Worm (Caenorhabditis elegans) whole organism, L4 larva: Measurements from ENCODE around the gene C25F9.10.

Experiments used
- D1046.2 ChIP-seq: fragments of 200-800 bp; sonication (Bioruptor generic); IDR thresholded peaks from 2 replicates; pipeline ENCODE4 v1.3.6; 2022; ENCODE audit warnings: missing genetic modification characterization, missing compliant biosample characterization
- F26F4.8 ChIP-seq: fragments of 200-800 bp; sonication (Bioruptor generic); conservative IDR thresholded peaks from 2 replicates; pipeline ENCODE4 v1.3.6; 2022; ENCODE audit warnings: missing genetic modification characterization, missing compliant biosample characterization
- T26A8.4 ChIP-seq: fragments of 200-800 bp; sonication (Bioruptor generic); IDR thresholded peaks from 2 replicates; pipeline ENCODE4 v1.3.6; 2022; ENCODE audit warnings: missing genetic modification characterization, missing compliant biosample characterization
- Y105C5A.15 ChIP-seq: fragments of 200-800 bp; sonication (Bioruptor generic); IDR thresholded peaks from 2 replicates; pipeline ENCODE4 v1.3.6; 2022; ENCODE audit warnings: missing genetic modification characterization, missing compliant biosample characterization
- ZK546.5 ChIP-seq, 2 experiments: sonication (generic microtip); optimal IDR thresholded peaks; 2 replicates each; lab custom pipeline; 2017; ENCODE audit warnings: missing biosample characterization in 2 of 2, missing genetic modification characterization in 2 of 2
- ceh-20 ChIP-seq: fragments of 200-800 bp; sonication (Bioruptor generic); IDR thresholded peaks from 2 replicates; pipeline ENCODE4 v1.3.6; 2022; ENCODE audit warnings: missing genetic modification reagents, missing genetic modification characterization, missing compliant biosample characterization
- ceh-62 ChIP-seq: sonication (generic microtip); optimal IDR thresholded peaks from 2 replicates; lab custom pipeline; 2017; ENCODE audit warnings: missing biosample characterization, missing genetic modification characterization
- ceh-82 ChIP-seq: sonication (generic microtip); optimal IDR thresholded peaks from 2 replicates; lab custom pipeline; 2017; ENCODE audit warnings: missing biosample characterization, missing genetic modification characterization
- daf-16 ChIP-seq, 3 experiments: sonication (generic microtip); optimal IDR thresholded peaks; 2 replicates each; lab custom pipeline; 2016 to 2017; ENCODE audit warnings: missing genetic modification characterization in 3 of 3, missing genetic modification reagents in 3 of 3, mild to moderate bottlenecking in 2 of 3, missing compliant biosample characterization in 2 of 3, missing biosample characterization in 1 of 3, moderate library complexity in 1 of 3
- dmd-6 ChIP-seq: fragments of 200-800 bp; sonication (Bioruptor generic); IDR thresholded peaks from 2 replicates; pipeline ENCODE4 v1.3.6; 2022; ENCODE audit warnings: missing genetic modification reagents, missing genetic modification characterization, missing compliant biosample characterization
- duxl-1 ChIP-seq: sonication (generic microtip); optimal IDR thresholded peaks from 2 replicates; lab custom pipeline; 2016; ENCODE audit warnings: mild to moderate bottlenecking, missing genetic modification characterization, moderate library complexity, missing compliant biosample characterization; ENCODE audit not compliant: poor library complexity
- dve-1 ChIP-seq: sonication (generic microtip); optimal IDR thresholded peaks from 2 replicates; lab custom pipeline; 2017; ENCODE audit warnings: antibody characterized with exemption, mild to moderate bottlenecking, missing genetic modification characterization, missing compliant biosample characterization; ENCODE audit not compliant: insufficient read depth
- egl-43 ChIP-seq: fragments of 200-800 bp; sonication (Bioruptor generic); IDR thresholded peaks from 2 replicates; pipeline ENCODE4 v1.3.6; 2022; ENCODE audit warnings: missing genetic modification reagents, missing genetic modification characterization, missing compliant biosample characterization
- hlh-11 ChIP-seq: fragments of 200-800 bp; sonication (Bioruptor generic); optimal IDR thresholded peaks from 2 replicates; lab custom pipeline; 2018; ENCODE audit warnings: mild to moderate bottlenecking, missing genetic modification characterization, missing compliant biosample characterization
- lin-13 ChIP-seq: fragments of 150-350 bp; optimal IDR thresholded peaks from 2 replicates; lab custom pipeline; 2014; ENCODE audit warnings: missing biosample characterization, missing genetic modification reagents, missing genetic modification characterization
- mdl-1 ChIP-seq, 2 experiments: fragments of 150-350 bp in 1 of 2; sonication (generic microtip) in 1 of 2; optimal IDR thresholded peaks; 2 replicates each; lab custom pipeline; 2014 to 2017; ENCODE audit warnings: missing biosample characterization in 2 of 2, missing genetic modification characterization in 2 of 2
- mxl-2 ChIP-seq: fragments of 200-800 bp; sonication (Bioruptor generic); conservative IDR thresholded peaks from 2 replicates; pipeline ENCODE4 v1.3.6; 2022; ENCODE audit warnings: missing genetic modification reagents, missing genetic modification characterization, missing compliant biosample characterization
- nhr-11 ChIP-seq: fragments of 150-350 bp; optimal IDR thresholded peaks from 2 replicates; lab custom pipeline; 2014; ENCODE audit warnings: missing biosample characterization, missing genetic modification characterization
- nhr-28 ChIP-seq: fragments of 150-350 bp; optimal IDR thresholded peaks from 2 replicates; lab custom pipeline; 2014; ENCODE audit warnings: missing biosample characterization, missing genetic modification characterization
- nhr-48 ChIP-seq: sonication (generic microtip); optimal IDR thresholded peaks from 2 replicates; lab custom pipeline; 2016; ENCODE audit warnings: mild to moderate bottlenecking, missing genetic modification characterization, missing compliant biosample characterization
- php-3 ChIP-seq: fragments of 200-800 bp; sonication (Bioruptor generic); IDR thresholded peaks from 2 replicates; pipeline ENCODE4 v1.3.6; 2022; ENCODE audit warnings: missing genetic modification reagents, missing genetic modification characterization, missing compliant biosample characterization
- pqm-1 ChIP-seq: sonication (generic microtip); optimal IDR thresholded peaks from 2 replicates; lab custom pipeline; 2017; ENCODE audit warnings: missing biosample characterization, missing genetic modification characterization
- set-16 ChIP-seq: fragments of 200-800 bp; sonication (Bioruptor generic); IDR thresholded peaks from 2 replicates; pipeline ENCODE4 v1.3.6; 2022; ENCODE audit warnings: missing genetic modification reagents, missing genetic modification characterization, missing compliant biosample characterization
- snpc-1.2 ChIP-seq: fragments of 200-800 bp; sonication (Bioruptor generic); IDR thresholded peaks from 2 replicates; pipeline ENCODE4 v1.3.6; 2022; ENCODE audit warnings: missing genetic modification reagents, missing genetic modification characterization, missing compliant biosample characterization
- spr-1 ChIP-seq: sonication (generic microtip); optimal IDR thresholded peaks from 2 replicates; lab custom pipeline; 2016; ENCODE audit warnings: mild to moderate bottlenecking, missing genetic modification characterization, missing compliant biosample characterization
- tag-97 ChIP-seq: fragments of 200-800 bp; sonication (Bioruptor generic); IDR thresholded peaks from 2 replicates; pipeline ENCODE4 v1.3.6; 2022; ENCODE audit warnings: missing genetic modification characterization, missing compliant biosample characterization
- tra-1 ChIP-seq: fragments of 200-800 bp; sonication (Bioruptor generic); IDR thresholded peaks from 2 replicates; pipeline ENCODE4 v1.3.6; 2022; ENCODE audit warnings: missing genetic modification reagents, missing genetic modification characterization, missing compliant biosample characterization
- unc-62 ChIP-seq, 3 experiments: fragments of 150-350 bp in 1 of 3; sonication (generic microtip); optimal IDR thresholded peaks in 2 of 3; peaks in 1 of 3; 1 replicate in 1 of 3; 2 replicates in 2 of 3; lab custom pipeline; 2014 to 2017; ENCODE audit warnings: missing biosample characterization in 3 of 3, missing genetic modification characterization in 3 of 3, missing genetic modification reagents in 3 of 3, missing genotype in 1 of 3
- zfp-3 ChIP-seq: fragments of 200-800 bp; sonication (Bioruptor generic); conservative IDR thresholded peaks from 2 replicates; pipeline ENCODE4 v1.3.6; 2022; ENCODE audit warnings: missing genetic modification reagents, missing genetic modification characterization, missing compliant biosample characterization
- zip-11 ChIP-seq: fragments of 200-800 bp; sonication (Bioruptor generic); IDR thresholded peaks from 2 replicates; pipeline ENCODE4 v1.3.6; 2022; ENCODE audit warnings: missing genetic modification characterization, missing compliant biosample characterization

The C25F9.10 gene

ce11 chrV:19410663-19411062 is 5.1 kb downstream of the C25F9.10 start, which contains the start of gene C25F9.5:
C25F9.5 (minus strand) TSS chrV:19410857.
- TF ChIP-seq hlh-11 (tag; lab: Kevin White, UChicago) (peak; percentile 48), duxl-1 (tag; lab: Kevin White, UChicago) (peak; percentile 12), dve-1 (tag; lab: Kevin White, UChicago) (peak; percentile 56), ceh-62 (no peak), F26F4.8 (GFP tag; lab: Robert Waterston, UW) (no peak), dmd-6 (GFP tag; lab: Robert Waterston, UW) (peak; percentile 53; the same call in 1 of the 2 replicates), daf-16 (GFP tag; optimal IDR thresholded peaks at IDR 0.05; lab: Kevin White, UChicago) (no peak), daf-16 (tag; optimal IDR thresholded peaks at IDR 0.05; lab: Kevin White, UChicago) (peak; percentile 66), nhr-28 (tag; lab: Kevin White, UChicago) (peak; percentile 47), Y105C5A.15 (GFP tag; lab: Robert Waterston, UW) (no peak), pqm-1 (tag; lab: Kevin White, UChicago) (peak; percentile 87)
- TF ChIP-seq, all 104 proteins: peak for 7

ce11 chrV:19416475-19416874 is 10.9 kb downstream of the C25F9.10 start, which contains the start of the genes C25F9.4 and C25F9.9:
C25F9.4 (minus strand) TSS chrV:19416575.
C25F9.9 (plus strand) TSS chrV:19416611.
- TF ChIP-seq pqm-1 (tag; lab: Kevin White, UChicago) (peak; percentile 41), unc-62 (GFP tag; optimal IDR thresholded peaks at IDR 0.05 in 1 of 2; lab: Kevin White, UChicago) (peak in 1 of 2 experiments; percentile 29), unc-62 (tag; optimal IDR thresholded peaks at IDR 0.05; lab: Kevin White, UChicago) (no peak), mxl-2 (GFP tag; lab: Robert Waterston, UW) (no peak), D1046.2 (GFP tag; lab: Robert Waterston, UW) (no peak), egl-43 (GFP tag; lab: Robert Waterston, UW) (no peak), tag-97 (GFP tag; lab: Robert Waterston, UW) (no peak), snpc-1.2 (GFP tag; lab: Robert Waterston, UW) (no peak), nhr-28 (tag; lab: Kevin White, UChicago) (peak; percentile 20), dmd-6 (GFP tag; lab: Robert Waterston, UW) (peak; percentile 36; the same call in 1 of the 2 replicates), daf-16 (GFP tag; optimal IDR thresholded peaks at IDR 0.05; lab: Kevin White, UChicago) (no peak), daf-16 (tag; optimal IDR thresholded peaks at IDR 0.05; lab: Kevin White, UChicago) (peak; percentile 27)
- TF ChIP-seq, all 104 proteins: peak for 5

ce11 chrV:19417836-19418235 is 12.3 kb downstream of the C25F9.10 start, which contains the start of gene C25F9.15:
C25F9.15 (plus strand) TSS chrV:19418136.
- TF ChIP-seq zip-11 (GFP tag; lab: Robert Waterston, UW) (no peak), ceh-82 (tag; lab: Kevin White, UChicago) (no peak), ZK546.5 (tag; optimal IDR thresholded peaks at IDR 0.05; lab: Kevin White, UChicago) (no peak), dve-1 (tag; lab: Kevin White, UChicago) (peak; percentile 30), unc-62 (GFP tag; optimal IDR thresholded peaks at IDR 0.05 in 1 of 2; lab: Kevin White, UChicago) (no peak), unc-62 (tag; optimal IDR thresholded peaks at IDR 0.05; lab: Kevin White, UChicago) (no peak), nhr-28 (tag; lab: Kevin White, UChicago) (peak; percentile 30), tra-1 (GFP tag; lab: Robert Waterston, UW) (no peak), spr-1 (tag; lab: Kevin White, UChicago) (no peak), nhr-11 (no peak), nhr-48 (no peak), lin-13 (GFP tag; lab: Kevin White, UChicago) (no peak), set-16 (GFP tag; lab: Robert Waterston, UW) (no peak), T26A8.4 (GFP tag; lab: Robert Waterston, UW) (no peak), zfp-3 (GFP tag; lab: Robert Waterston, UW) (no peak), mdl-1 (tag; optimal IDR thresholded peaks at IDR 0.05; lab: Kevin White, UChicago) (no peak), pqm-1 (tag; lab: Kevin White, UChicago) (peak; percentile 34), ceh-20 (GFP tag; lab: Robert Waterston, UW) (no peak)

ce11 chrV:19419301-19419700 is 13.8 kb downstream of the C25F9.10 start:
- TF ChIP-seq php-3 (peak; percentile 94), nhr-28 (tag; lab: Kevin White, UChicago) (peak; percentile 6)
